Worm (Caenorhabditis elegans) whole organism, L4/young adult: ENCODE data around the gene pals-29.

Experiments used
- W03F9.2 ChIP-seq: fragments of 150-350 bp; optimal IDR thresholded peaks from 2 replicates; lab custom pipeline; 2014; ENCODE audit warnings: missing biosample characterization, missing genetic modification characterization
- dao-5 ChIP-seq: sonication (generic microtip); optimal IDR thresholded peaks from 2 replicates; lab custom pipeline; 2016; ENCODE audit warnings: missing genotype, missing genetic modification characterization, moderate library complexity, missing compliant biosample characterization
- him-1 ChIP-seq: sonication (generic microtip); optimal IDR thresholded peaks from 2 replicates; lab custom pipeline; 2016; ENCODE audit warnings: missing genotype, missing genetic modification reagents, missing genetic modification characterization, missing compliant biosample characterization

- no peak for TF ChIP-seq him-1 (tag; lab: Kevin White, UChicago)
- TF ChIP-seq dao-5 (tag; lab: Kevin White, UChicago) = no peak
- no peak for TF ChIP-seq W03F9.2 (tag; lab: Kevin White, UChicago)
Observed at ce11 chrIV:14530031-14530430, 12.4 kb downstream of the pals-29 start.
